Fruit fly (Drosophila melanogaster): ENCODE measurements around the gene Ziz.

Ziz gene

DNA sequence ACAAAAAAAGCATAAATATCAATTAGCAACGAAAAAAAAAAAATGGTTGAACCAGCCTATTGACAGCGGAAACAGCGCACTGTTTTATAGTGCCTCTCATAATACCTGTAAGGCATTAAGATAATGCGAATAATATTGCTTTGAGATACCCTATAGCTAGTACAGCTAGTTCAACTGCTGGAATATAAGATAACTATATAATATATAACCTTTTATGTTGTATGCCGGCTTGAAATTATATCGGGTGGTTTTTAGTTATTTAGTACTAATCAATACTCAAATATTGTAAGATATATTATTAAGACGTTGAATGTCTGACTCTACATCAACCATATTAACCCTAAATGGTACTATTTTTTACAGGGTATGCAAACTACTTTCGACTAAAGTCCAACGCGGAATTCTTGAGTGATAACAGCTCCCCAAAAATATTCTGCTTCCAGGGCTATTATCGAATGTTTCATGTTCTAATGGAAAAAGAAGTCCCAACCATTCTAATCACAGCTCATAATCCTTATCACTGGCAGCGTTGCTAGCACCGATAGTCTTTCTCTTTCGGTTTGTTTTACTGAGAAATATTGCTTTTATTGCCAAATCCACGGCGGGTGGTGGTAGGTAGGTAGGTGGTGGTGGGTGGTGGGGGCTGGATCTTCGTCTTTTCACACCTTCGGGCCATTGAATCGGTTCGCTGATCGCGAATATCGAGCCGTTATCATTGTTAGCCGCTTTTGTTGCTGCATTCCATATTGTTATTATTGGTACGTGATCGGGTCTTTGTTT lies 62.0 kb downstream of the Ziz start (continued):
- TF ChIP-seq CG30403 (GFP tag; optimal IDR thresholded peaks at IDR 0.05) (peak; percentile 42), Hmx (GFP tag; optimal IDR thresholded peaks at IDR 0.05) (no peak), zfh2 (GFP tag; optimal IDR thresholded peaks at IDR 0.05) (peak; percentile 40), ac (GFP tag; optimal IDR thresholded peaks at IDR 0.05) (no peak), Lim3 (GFP tag; IDR thresholded peaks at IDR 0.05) (no peak), az2 (GFP tag; optimal IDR thresholded peaks at IDR 0.05) (no peak), Chrac-16 (GFP tag; optimal IDR thresholded peaks at IDR 0.05) (peak; percentile 22), CG7556 (GFP tag; optimal IDR thresholded peaks at IDR 0.05) (peak; percentile 82), HHEX (GFP tag; optimal IDR thresholded peaks at IDR 0.05) (peak; percentile 64), ssp (GFP tag; IDR thresholded peaks at IDR 0.05) (peak; percentile 68), trem (tag; optimal IDR thresholded peaks at IDR 0.05) (no peak), trh (GFP tag; optimal IDR thresholded peaks at IDR 0.05) (no peak), CG3281 (GFP tag; optimal IDR thresholded peaks at IDR 0.05) (peak; percentile 74), nau (GFP tag; optimal IDR thresholded peaks at IDR 0.05) (peak; percentile 41), Aef1 (GFP tag; IDR thresholded peaks at IDR 0.05) (peak; percentile 71), CG11085 (GFP tag; IDR thresholded peaks at IDR 0.05) (peak; percentile 63), Rfx (GFP tag; IDR thresholded peaks at IDR 0.05) (peak; percentile 95), bowl (GFP tag; IDR thresholded peaks at IDR 0.05) (peak; percentile 73), CG9215 (GFP tag; IDR thresholded peaks at IDR 0.05) (peak; percentile 73), bcd (GFP tag; optimal IDR thresholded peaks at IDR 0.05) (peak; percentile 57), CG15479 (GFP tag; optimal IDR thresholded peaks at IDR 0.05) (no peak), row (GFP tag; IDR thresholded peaks at IDR 0.05) (peak; percentile 93), Ets97D (GFP tag; optimal IDR thresholded peaks at IDR 0.05) (peak; percentile 19), eyg (GFP tag; optimal IDR thresholded peaks at IDR 0.05) (no peak), CG6765 (GFP tag; optimal IDR thresholded peaks at IDR 0.05) (peak; percentile 14), chif (GFP tag; optimal IDR thresholded peaks at IDR 0.05) (no peak), bab2 (GFP tag; optimal IDR thresholded peaks at IDR 0.05) (peak; percentile 53), Drgx (GFP tag; IDR thresholded peaks at IDR 0.05) (peak; percentile 53; the same call in 1 of the 2 replicates), CG4730 (GFP tag; IDR thresholded peaks at IDR 0.05) (peak; percentile 30; the same call in 1 of the 2 replicates), BEAF-32 (GFP tag; optimal IDR thresholded peaks at IDR 0.05) (no peak), sna (GFP tag; IDR thresholded peaks at IDR 0.05; ENCODE audit: partially characterized antibody) (no peak), maf-S (GFP tag; optimal IDR thresholded peaks at IDR 0.05) (no peak), CG10543 (GFP tag; optimal IDR thresholded peaks at IDR 0.05) (peak; percentile 59), CG4854 (GFP tag; optimal IDR thresholded peaks at IDR 0.05) (peak; percentile 63), schlank (tag; optimal IDR thresholded peaks at IDR 0.05) (peak; percentile 83), HLHmδ (GFP tag; optimal IDR thresholded peaks at IDR 0.05) (no peak), C15 (GFP tag; IDR thresholded peaks at IDR 0.05) (peak; percentile 75; the same call in 2 of the 3 replicates), kni (GFP tag; optimal IDR thresholded peaks at IDR 0.05) (no peak), Adf1 (GFP tag; IDR thresholded peaks at IDR 0.05) (peak; percentile 71), Max (GFP tag; optimal IDR thresholded peaks at IDR 0.05) (no peak), Nf-YB (GFP tag; optimal IDR thresholded peaks at IDR 0.05) (peak; percentile 37), CG31365 (tag; optimal IDR thresholded peaks at IDR 0.05) (no peak), CG4282 (GFP tag; optimal IDR thresholded peaks at IDR 0.05) (no peak), fd3F (GFP tag; optimal IDR thresholded peaks at IDR 0.05) (peak; percentile 76), chinmo (GFP tag; IDR thresholded peaks at IDR 0.05; ENCODE audit: partially characterized antibody) (no peak), Antp (GFP tag; optimal IDR thresholded peaks at IDR 0.05) (no peak), shn (GFP tag; optimal IDR thresholded peaks at IDR 0.05) (no peak), sc (optimal IDR thresholded peaks at IDR 0.05) (no peak), sc (GFP tag; optimal IDR thresholded peaks at IDR 0.05) (peak; percentile 22), CG7786 (GFP tag; optimal IDR thresholded peaks at IDR 0.05) (peak; percentile 17)

All from whole organism, embryonic.